Fruit fly (Drosophila melanogaster): ENCODE measurements around the gene ImpE2.
A peak's percentile ranks its signal among the peaks of the same experiment; 100 is the strongest.

ImpE2 gene

dm6 chr3L:3512567-3512966 is at the start of gene ImpE2:
Gene ImpE2, minus strand, starts transcription at chr3L:3512681.
- TF ChIP-seq Med (GFP tag), result no peak
- TF ChIP-seq CG32532 (GFP tag; IDR thresholded peaks at IDR 0.05), result no peak
- TF ChIP-seq fu2 (GFP tag; optimal IDR thresholded peaks at IDR 0.05), result no peak
- no peak for TF ChIP-seq Hr39 (optimal IDR thresholded peaks at IDR 0.05)
- TF ChIP-seq nom (GFP tag; optimal IDR thresholded peaks at IDR 0.05), result no peak
- TF ChIP-seq peb (GFP tag; IDR thresholded peaks at IDR 0.05), result no peak
- no peak for TF ChIP-seq otp (GFP tag; IDR thresholded peaks at IDR 0.05)
- TF ChIP-seq yki (optimal IDR thresholded peaks at IDR 0.05), result no peak
- TF ChIP-seq CG5180 (GFP tag; optimal IDR thresholded peaks at IDR 0.05), result no peak
- TF ChIP-seq CkIIα-i1 (GFP tag; IDR thresholded peaks at IDR 0.05), result no peak
- no peak for TF ChIP-seq C15 (GFP tag; IDR thresholded peaks at IDR 0.05)
- no peak for TF ChIP-seq onecut (GFP tag; IDR thresholded peaks at IDR 0.05)
- no peak for TF ChIP-seq cg (GFP tag; optimal IDR thresholded peaks at IDR 0.05)
- TF ChIP-seq Hmr (GFP tag; optimal IDR thresholded peaks at IDR 0.05), result no peak

dm6 chr3L:3560568-3560967 is 48.1 kb upstream of the ImpE2 start:
- no peak for TF ChIP-seq Aef1 (GFP tag; IDR thresholded peaks at IDR 0.05)
- peak; percentile 28 for TF ChIP-seq nerfin-1 (tag; optimal IDR thresholded peaks at IDR 0.05)
- TF ChIP-seq dmrt99B (tag; optimal IDR thresholded peaks at IDR 0.05), result no peak
- peak; percentile 82 for TF ChIP-seq cad (GFP tag; optimal IDR thresholded peaks at IDR 0.05)
- no peak for TF ChIP-seq fd64A (GFP tag; optimal IDR thresholded peaks at IDR 0.05)
- TF ChIP-seq CG6654 (GFP tag; optimal IDR thresholded peaks at IDR 0.05), result peak; percentile 95

dm6 chr3L:3558104-3558503 is 45.6 kb upstream of the ImpE2 start:
- TF ChIP-seq br (optimal IDR thresholded peaks at IDR 0.05), result no peak
- TF ChIP-seq CG11696 (GFP tag; IDR thresholded peaks at IDR 0.05), result no peak
- TF ChIP-seq twi (tag; optimal IDR thresholded peaks at IDR 0.05), result no peak
- TF ChIP-seq CG5245 (GFP tag; optimal IDR thresholded peaks at IDR 0.05), result no peak
- TF ChIP-seq CG33213 (GFP tag; optimal IDR thresholded peaks at IDR 0.05), result no peak
- TF ChIP-seq btn (GFP tag; optimal IDR thresholded peaks at IDR 0.05), result no peak
- TF ChIP-seq run (tag; optimal IDR thresholded peaks at IDR 0.05), result no peak
- no peak for TF ChIP-seq lmd (GFP tag; IDR thresholded peaks at IDR 0.05)
- TF ChIP-seq gt (GFP tag; IDR thresholded peaks at IDR 0.05), result no peak
- TF ChIP-seq CG7963 (GFP tag; IDR thresholded peaks at IDR 0.05; ENCODE audit: partially characterized antibody), result no peak
- TF ChIP-seq tna (GFP tag; IDR thresholded peaks at IDR 0.05; ENCODE audit: partially characterized antibody), result no peak
- TF ChIP-seq Lim3 (GFP tag; IDR thresholded peaks at IDR 0.05), result no peak
- TF ChIP-seq CG3065 (GFP tag; optimal IDR thresholded peaks at IDR 0.05), result no peak
- TF ChIP-seq ranshi (GFP tag; IDR thresholded peaks at IDR 0.05), result no peak
- TF ChIP-seq lilli (GFP tag; optimal IDR thresholded peaks at IDR 0.05), result no peak
- TF ChIP-seq CG12104 (GFP tag; optimal IDR thresholded peaks at IDR 0.05), result no peak
- TF ChIP-seq Fer3 (tag; optimal IDR thresholded peaks at IDR 0.05), result no peak
- peak; percentile 31; the same call in 1 of the 2 replicates for TF ChIP-seq Drgx (GFP tag; IDR thresholded peaks at IDR 0.05)
- TF ChIP-seq dan (GFP tag; IDR thresholded peaks at IDR 0.05), result no peak
- no peak for TF ChIP-seq Hr51 (GFP tag; optimal IDR thresholded peaks at IDR 0.05)
- no peak for TF ChIP-seq ewg (GFP tag; optimal IDR thresholded peaks at IDR 0.05)
- TF ChIP-seq Xrp1 (GFP tag; IDR thresholded peaks at IDR 0.05), result 0 out of 2 replicates have a peak, but pooled peaks have one; percentile 11
- TF ChIP-seq bsh (GFP tag; optimal IDR thresholded peaks at IDR 0.05), result no peak
- TF ChIP-seq Pdp1 (GFP tag; optimal IDR thresholded peaks at IDR 0.05), result peak in 1 of 2 experiments; percentile 53

Data from whole organism, embryonic.